Worm (Caenorhabditis elegans): Measurements from ENCODE around the gene ape-1.

ce11 chrV:11648435-11648834 lies 27.3 kb upstream of the ape-1 start:
- TF ChIP-seq nhr-11 (tag; optimal IDR thresholded peaks at IDR 0.05) (no peak), lin-11 (tag; optimal IDR thresholded peaks at IDR 0.05) (no peak), ama-1 (optimal IDR thresholded peaks at IDR 0.05) (no peak), fkh-10 (GFP tag; optimal IDR thresholded peaks at IDR 0.05) (no peak), pag-3 (tag; optimal IDR thresholded peaks at IDR 0.05; ENCODE audit: borderline replicate concordance) (no peak), elt-4 (tag; optimal IDR thresholded peaks at IDR 0.05) (no peak), pqm-1 (tag; optimal IDR thresholded peaks at IDR 0.05) (no peak), F13H6.1 (tag; optimal IDR thresholded peaks at IDR 0.05) (no peak), T23F11.4 (GFP tag; optimal IDR thresholded peaks at IDR 0.05) (no peak)

Data from whole organism, late embryonic.